Fruit fly (Drosophila melanogaster): ENCODE data around the gene Cpr62Bc.

Gene Cpr62Bc

DNA sequence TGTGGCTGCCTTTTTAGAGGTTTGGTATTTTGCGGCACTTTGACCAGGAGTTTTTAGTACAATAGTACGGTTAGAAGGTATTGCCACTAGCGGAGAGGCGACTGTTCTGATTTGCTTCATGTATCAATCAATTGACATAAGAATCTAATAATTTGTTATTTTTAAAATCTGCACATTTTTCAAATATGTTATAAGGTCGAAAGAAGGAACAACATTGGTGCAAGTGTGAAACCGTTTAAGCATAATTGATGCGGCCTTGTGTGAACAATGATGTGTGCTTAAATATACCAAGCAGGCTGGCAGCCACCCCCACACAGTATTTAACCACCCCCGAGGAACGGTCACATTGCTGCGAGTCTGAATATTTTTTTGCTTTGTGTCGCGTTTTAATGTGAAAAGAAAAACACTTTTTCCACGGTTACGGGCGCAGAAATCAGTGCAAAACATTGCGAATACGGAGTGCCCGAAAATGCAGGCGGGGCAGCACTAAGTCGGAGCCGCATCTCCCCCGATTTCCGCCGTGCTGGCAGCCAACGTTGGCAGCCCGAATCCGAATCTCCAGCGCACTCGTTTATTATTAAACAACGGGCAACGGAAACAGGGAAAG, 23.3 kb upstream of the Cpr62Bc start, which contains the start of the genes HBS1 and CG12025 (continued):
- no peak for TF ChIP-seq salr (GFP tag; optimal IDR thresholded peaks at IDR 0.05)
- peak in 1 of 2 experiments; percentile 8 for TF ChIP-seq ss (GFP tag; optimal IDR thresholded peaks at IDR 0.05)
- TF ChIP-seq Hr38 (GFP tag; optimal IDR thresholded peaks at IDR 0.05), result no peak
- TF ChIP-seq CG6854 (GFP tag; optimal IDR thresholded peaks at IDR 0.05), result peak; percentile 19
- TF ChIP-seq fkh (GFP tag; optimal IDR thresholded peaks at IDR 0.05), result no peak
- TF ChIP-seq Smox (GFP tag; optimal IDR thresholded peaks at IDR 0.05), result no peak
- 0 out of 2 replicates have a peak, but pooled peaks have one; percentile 28 for TF ChIP-seq CG15336 (GFP tag; IDR thresholded peaks at IDR 0.05)
- TF ChIP-seq Blimp-1 (GFP tag; optimal IDR thresholded peaks at IDR 0.05), result no peak
- TF ChIP-seq Sox15 (GFP tag; optimal IDR thresholded peaks at IDR 0.05), result peak; percentile 46
- peak; percentile 88 for TF ChIP-seq svp (GFP tag)
- TF ChIP-seq eg (GFP tag; IDR thresholded peaks at IDR 0.05), result peak; percentile 71; the same call in 1 of the 3 replicates
- peak; percentile 43 for TF ChIP-seq Eip75B (GFP tag; optimal IDR thresholded peaks at IDR 0.05)
- TF ChIP-seq CG6163 (GFP tag; IDR thresholded peaks at IDR 0.05), result 0 out of 3 replicates have a peak, but pooled peaks have one; percentile 56
- TF ChIP-seq achi (GFP tag; optimal IDR thresholded peaks at IDR 0.05), result peak; percentile 24
- TF ChIP-seq CG11902 (GFP tag; optimal IDR thresholded peaks at IDR 0.05), result peak; percentile 34
- peak; percentile 30 for TF ChIP-seq dac (GFP tag; optimal IDR thresholded peaks at IDR 0.05)
- TF ChIP-seq vri (GFP tag; optimal IDR thresholded peaks at IDR 0.05), result no peak
- TF ChIP-seq CG1621 (tag; optimal IDR thresholded peaks at IDR 0.05), result peak; percentile 69
- peak; percentile 85 for TF ChIP-seq Sox14 (GFP tag; optimal IDR thresholded peaks at IDR 0.05)
- TF ChIP-seq CG6276 (GFP tag; optimal IDR thresholded peaks at IDR 0.05), result no peak

DNA sequence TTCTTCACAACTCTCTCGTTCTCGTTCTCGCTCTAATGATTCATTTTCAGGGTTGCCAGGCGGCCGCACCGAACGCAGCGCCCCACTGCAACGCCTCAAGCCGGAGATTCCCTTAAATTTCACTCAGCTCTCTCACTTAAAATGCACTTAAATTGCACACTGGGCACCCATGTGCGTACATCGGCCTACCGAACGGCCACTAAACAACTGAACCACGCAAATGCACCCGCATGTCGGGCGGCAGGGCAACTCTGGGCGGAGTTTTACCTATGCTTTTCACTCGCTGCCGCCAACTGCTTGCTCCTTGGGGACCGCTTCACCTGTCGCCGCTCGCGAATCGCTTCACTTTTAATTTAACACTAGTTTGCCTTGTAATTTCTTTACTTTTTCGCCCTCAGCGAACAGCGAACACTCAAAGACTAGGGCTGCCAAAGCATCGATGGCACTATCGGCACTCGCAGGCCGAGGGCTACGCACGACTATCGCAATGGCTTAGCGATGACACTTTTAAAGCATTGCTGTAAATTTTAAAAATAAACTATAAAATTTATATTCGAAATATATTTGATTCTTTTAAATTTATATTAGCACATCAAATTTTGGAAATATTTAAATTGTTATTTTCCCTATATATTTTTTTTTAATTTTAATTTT, 20.0 kb upstream of the Cpr62Bc start, which contains the start of gene Rap1:
TSS of gene Rap1 (minus strand) at position 446 of the 654 bp plus-strand sequence.
- TF ChIP-seq topi (GFP tag; optimal IDR thresholded peaks at IDR 0.05) (peak; percentile 37), fkh (GFP tag; optimal IDR thresholded peaks at IDR 0.05) (no peak), Sox14 (GFP tag; optimal IDR thresholded peaks at IDR 0.05) (peak; percentile 21), CG11902 (GFP tag; optimal IDR thresholded peaks at IDR 0.05) (peak; percentile 17), CG11762 (GFP tag; optimal IDR thresholded peaks at IDR 0.05; ENCODE audit: insufficient read depth) (no peak), CG3919 (GFP tag; optimal IDR thresholded peaks at IDR 0.05) (peak; percentile 48), achi (GFP tag; optimal IDR thresholded peaks at IDR 0.05) (peak; percentile 31), CG7368 (GFP tag; optimal IDR thresholded peaks at IDR 0.05) (no peak), CG6276 (GFP tag; optimal IDR thresholded peaks at IDR 0.05) (peak; percentile 29), Eip75B (GFP tag; optimal IDR thresholded peaks at IDR 0.05) (peak; percentile 53), ss (GFP tag; optimal IDR thresholded peaks at IDR 0.05) (peak in 1 of 2 experiments; percentile 7), CG34406 (GFP tag; optimal IDR thresholded peaks at IDR 0.05) (no peak), Gug (GFP tag; IDR thresholded peaks at IDR 0.05) (0 out of 2 replicates have a peak, but pooled peaks have one; percentile 9), Hr38 (GFP tag; optimal IDR thresholded peaks at IDR 0.05) (no peak), CG8319 (GFP tag; optimal IDR thresholded peaks at IDR 0.05) (peak; percentile 42), Blimp-1 (GFP tag; optimal IDR thresholded peaks at IDR 0.05) (peak; percentile 37), cyc (GFP tag; optimal IDR thresholded peaks at IDR 0.05) (peak; percentile 42), CG11294 (GFP tag; IDR thresholded peaks at IDR 0.05) (no peak; the same call in 1 of the 2 replicates), fd85E (GFP tag; optimal IDR thresholded peaks at IDR 0.05) (no peak), CG16779 (tag; optimal IDR thresholded peaks at IDR 0.05) (no peak), CG31627 (GFP tag; optimal IDR thresholded peaks at IDR 0.05) (peak; percentile 69), vri (GFP tag; optimal IDR thresholded peaks at IDR 0.05) (no peak), OdsH (GFP tag; optimal IDR thresholded peaks at IDR 0.05) (peak; percentile 43), dsx (GFP tag; optimal IDR thresholded peaks at IDR 0.05; ENCODE audit: poor library complexity, severe bottlenecking) (no peak), pdm3 (GFP tag; optimal IDR thresholded peaks at IDR 0.05) (peak; percentile 42), CG8632 (GFP tag; optimal IDR thresholded peaks at IDR 0.05) (no peak), net (GFP tag; optimal IDR thresholded peaks at IDR 0.05) (no peak), CG9139 (GFP tag; optimal IDR thresholded peaks at IDR 0.05) (no peak), CG32006 (GFP tag; optimal IDR thresholded peaks at IDR 0.05) (peak; percentile 48), Smox (GFP tag; optimal IDR thresholded peaks at IDR 0.05) (no peak), lz (GFP tag; optimal IDR thresholded peaks at IDR 0.05) (peak; percentile 49), CG4318 (GFP tag; optimal IDR thresholded peaks at IDR 0.05) (no peak), acj6 (GFP tag; optimal IDR thresholded peaks at IDR 0.05) (no peak), CG3032 (tag; optimal IDR thresholded peaks at IDR 0.05) (peak; percentile 58), Hr39 (GFP tag; optimal IDR thresholded peaks at IDR 0.05) (peak; percentile 49), Sox15 (GFP tag; optimal IDR thresholded peaks at IDR 0.05) (peak; percentile 18), spab (GFP tag; optimal IDR thresholded peaks at IDR 0.05) (peak; percentile 3), CG1621 (tag; optimal IDR thresholded peaks at IDR 0.05) (no peak), CG6163 (GFP tag; IDR thresholded peaks at IDR 0.05) (peak; percentile 58; the same call in 1 of the 3 replicates), salr (GFP tag; optimal IDR thresholded peaks at IDR 0.05) (peak in 1 of 2 experiments; percentile 38)

Measured in whole organism, prepupa.